Fruit fly (Drosophila melanogaster) whole organism, embryonic: ENCODE measurements around the gene HP5.

Source experiments
- Atf6 ChIP-seq: fragments of 200-800 bp; sonication (Bioruptor generic); IDR thresholded peaks from 2 replicates; pipeline ENCODE4 v1.3.6; 2022; ENCODE audit warnings: missing biosample characterization, missing genetic modification characterization
- Bgb ChIP-seq: fragments of 200-800 bp; sonication (Bioruptor generic); IDR thresholded peaks from 2 replicates; pipeline ENCODE4 v1.3.6; 2022; ENCODE audit warnings: missing biosample characterization, missing genetic modification characterization; ENCODE audit not compliant: partially characterized antibody
- BtbVII ChIP-seq: fragments of 200-800 bp; sonication (Bioruptor generic); optimal IDR thresholded peaks from 3 replicates; lab custom pipeline; 2017; ENCODE audit warnings: missing biosample characterization, mild to moderate bottlenecking, missing genetic modification characterization
- CG10431 ChIP-seq: fragments of 200-800 bp; sonication (Bioruptor generic); optimal IDR thresholded peaks from 3 replicates; lab custom pipeline; 2018; ENCODE audit warnings: missing biosample characterization, mild to moderate bottlenecking, missing genetic modification characterization
- CG10565 ChIP-seq: fragments of 200-800 bp; sonication (Bioruptor generic); optimal IDR thresholded peaks from 3 replicates; lab custom pipeline; 2016; ENCODE audit warnings: missing biosample characterization, mild to moderate bottlenecking, missing genetic modification characterization
- CG10959 ChIP-seq: fragments of 200-800 bp; sonication (Bioruptor generic); IDR thresholded peaks from 2 replicates; pipeline ENCODE4 v1.3.6; 2022; ENCODE audit warnings: missing biosample characterization, missing genetic modification characterization
- CG13287 ChIP-seq: fragments of 200-800 bp; sonication (Bioruptor generic); IDR thresholded peaks from 2 replicates; pipeline ENCODE4 v1.3.6; 2022; ENCODE audit warnings: missing biosample characterization, missing genetic modification characterization; ENCODE audit not compliant: partially characterized antibody
- CG14441 ChIP-seq: fragments of 200-800 bp; sonication (Bioruptor generic); IDR thresholded peaks from 2 replicates; pipeline ENCODE4 v1.3.6; 2022; ENCODE audit warnings: missing biosample characterization, missing genetic modification characterization
- CG17361 ChIP-seq: fragments of 200-800 bp; sonication (Bioruptor generic); IDR thresholded peaks from 3 replicates; pipeline ENCODE4 v1.3.6; 2022; ENCODE audit warnings: missing biosample characterization, missing genetic modification characterization
- CG17568 ChIP-seq: fragments of 200-800 bp; sonication (Bioruptor generic); optimal IDR thresholded peaks from 2 replicates; lab custom pipeline; 2018; ENCODE audit warnings: missing biosample characterization, mild to moderate bottlenecking, missing genetic modification characterization, moderate library complexity
- CG18764 ChIP-seq: fragments of 200-800 bp; sonication (Bioruptor generic); optimal IDR thresholded peaks from 3 replicates; lab custom pipeline; 2016; ENCODE audit warnings: missing biosample characterization, missing genetic modification characterization
- CG2712 ChIP-seq: fragments of 200-800 bp; optimal IDR thresholded peaks from 3 replicates; lab custom pipeline; 2019; ENCODE audit warnings: missing biosample characterization, mild to moderate bottlenecking, missing genetic modification characterization, moderate library complexity
- CG3163 ChIP-seq: fragments of 200-800 bp; sonication (Bioruptor generic); optimal IDR thresholded peaks from 3 replicates; lab custom pipeline; 2016; ENCODE audit warnings: missing biosample characterization, missing genetic modification characterization
- CG4404 ChIP-seq: fragments of 200-800 bp; sonication (Bioruptor generic); IDR thresholded peaks from 2 replicates; pipeline ENCODE4 v1.3.6; 2022; ENCODE audit warnings: missing biosample characterization, missing genetic modification characterization
- CG9797 ChIP-seq: fragments of 200-800 bp; sonication (Bioruptor generic); optimal IDR thresholded peaks from 3 replicates; lab custom pipeline; 2018; ENCODE audit warnings: missing biosample characterization, mild to moderate bottlenecking, missing genetic modification characterization
- CG9932 ChIP-seq: fragments of 200-800 bp; sonication (Bioruptor generic); IDR thresholded peaks from 2 replicates; pipeline ENCODE4 v1.3.6; 2022; ENCODE audit warnings: missing biosample characterization, missing genetic modification characterization
- D19A ChIP-seq: fragments of 200-800 bp; optimal IDR thresholded peaks from 3 replicates; lab custom pipeline; 2019; ENCODE audit warnings: missing biosample characterization, mild to moderate bottlenecking, missing genetic modification characterization, moderate library complexity
- Dbx ChIP-seq: fragments of 200-800 bp; sonication (Bioruptor generic); IDR thresholded peaks from 3 replicates; pipeline ENCODE4 v1.3.6; 2022; ENCODE audit warnings: missing biosample characterization, missing genetic modification characterization
- Doc3 ChIP-seq: fragments of 200-800 bp; sonication (Bioruptor generic); IDR thresholded peaks from 3 replicates; pipeline ENCODE4 v1.3.6; 2022; ENCODE audit warnings: missing biosample characterization, missing genetic modification characterization; ENCODE audit not compliant: partially characterized antibody
- Dp ChIP-seq: fragments of 200-800 bp; sonication (Bioruptor generic); optimal IDR thresholded peaks from 2 replicates; lab custom pipeline; 2018; ENCODE audit warnings: missing biosample characterization, mild to moderate bottlenecking, missing genetic modification characterization, moderate library complexity
- Dref ChIP-seq: fragments of 200-800 bp; sonication (Bioruptor generic); IDR thresholded peaks from 2 replicates; pipeline ENCODE4 v1.3.6; 2022; ENCODE audit warnings: missing biosample characterization, missing genetic modification characterization
- Jarid2 ChIP-seq: fragments of 200-800 bp; sonication (Bioruptor generic); optimal IDR thresholded peaks from 3 replicates; lab custom pipeline; 2017; ENCODE audit warnings: mild to moderate bottlenecking, missing biosample characterization, missing genetic modification reagents, missing genetic modification characterization
- NC2α ChIP-seq: fragments of 200-800 bp; sonication (Bioruptor generic); optimal IDR thresholded peaks from 2 replicates; lab custom pipeline; 2016; ENCODE audit warnings: missing biosample characterization, missing genetic modification characterization
- Nf-YB ChIP-seq: fragments of 200-800 bp; sonication (Bioruptor generic); optimal IDR thresholded peaks from 3 replicates; lab custom pipeline; 2019; ENCODE audit warnings: missing biosample characterization, mild to moderate bottlenecking, missing genetic modification characterization, moderate library complexity
- Sin3A ChIP-seq: fragments of >200 bp; optimal IDR thresholded peaks from 2 replicates; lab custom pipeline; 2018
- Spps ChIP-seq: fragments of 200-800 bp; sonication (Bioruptor generic); optimal IDR thresholded peaks from 2 replicates; lab custom pipeline; 2018; ENCODE audit warnings: missing biosample characterization, mild to moderate bottlenecking, missing genetic modification characterization
- ase ChIP-seq: fragments of 200-800 bp; sonication (Bioruptor generic); IDR thresholded peaks from 3 replicates; pipeline ENCODE4 v1.3.6; 2022; ENCODE audit warnings: missing biosample characterization, missing genetic modification characterization
- az2 ChIP-seq: fragments of 200-800 bp; sonication (Bioruptor generic); optimal IDR thresholded peaks from 3 replicates; lab custom pipeline; 2016; ENCODE audit warnings: missing biosample characterization, missing genetic modification characterization
- bab2 ChIP-seq: fragments of 200-800 bp; sonication (Bioruptor generic); optimal IDR thresholded peaks from 2 replicates; lab custom pipeline; 2016; ENCODE audit warnings: missing biosample characterization, missing genetic modification characterization
- btn ChIP-seq: fragments of 200-800 bp; sonication (Bioruptor generic); optimal IDR thresholded peaks from 2 replicates; lab custom pipeline; 2016; ENCODE audit warnings: missing biosample characterization, missing genetic modification characterization
- cato ChIP-seq: fragments of 200-800 bp; sonication (Bioruptor generic); optimal IDR thresholded peaks from 2 replicates; lab custom pipeline; 2016; ENCODE audit warnings: missing biosample characterization, missing genetic modification characterization, borderline replicate concordance
- chinmo ChIP-seq: fragments of 200-800 bp; sonication (Bioruptor generic); IDR thresholded peaks from 4 replicates; pipeline ENCODE4 v1.3.6; 2022; ENCODE audit warnings: missing biosample characterization, missing genetic modification characterization; ENCODE audit not compliant: partially characterized antibody
- cwo ChIP-seq: fragments of 200-800 bp; sonication (Bioruptor generic); optimal IDR thresholded peaks from 3 replicates; lab custom pipeline; 2017; ENCODE audit warnings: missing biosample characterization, missing genetic modification characterization, mild to moderate bottlenecking, moderate library complexity, missing genetic modification reagents
- gcm2 ChIP-seq: fragments of 200-800 bp; sonication (Bioruptor generic); optimal IDR thresholded peaks from 2 replicates; lab custom pipeline; 2016; ENCODE audit warnings: missing biosample characterization, missing genetic modification characterization
- grau ChIP-seq: fragments of 200-800 bp; optimal IDR thresholded peaks from 3 replicates; lab custom pipeline; 2019; ENCODE audit warnings: missing biosample characterization, mild to moderate bottlenecking, missing genetic modification characterization, moderate library complexity
- gsb ChIP-seq: fragments of 200-800 bp; sonication (Bioruptor generic); IDR thresholded peaks from 2 replicates; pipeline ENCODE4 v1.3.6; 2022; ENCODE audit warnings: missing biosample characterization, missing genetic modification characterization
- gsb-n ChIP-seq: fragments of 200-800 bp; sonication (Bioruptor generic); optimal IDR thresholded peaks from 3 replicates; lab custom pipeline; 2018; ENCODE audit warnings: missing biosample characterization, mild to moderate bottlenecking, missing genetic modification characterization
- hbn ChIP-seq: fragments of 200-800 bp; sonication (Bioruptor generic); IDR thresholded peaks from 2 replicates; pipeline ENCODE4 v1.3.6; 2022; ENCODE audit warnings: missing biosample characterization, missing genetic modification characterization; ENCODE audit not compliant: partially characterized antibody
- her ChIP-seq: fragments of 200-800 bp; sonication (Bioruptor generic); optimal IDR thresholded peaks from 2 replicates; lab custom pipeline; 2016; ENCODE audit warnings: missing biosample characterization, missing genetic modification characterization
- hth ChIP-seq: fragments of >200 bp; optimal IDR thresholded peaks from 2 replicates; lab custom pipeline; 2017; ENCODE audit warnings: inconsistent platforms
- ind ChIP-seq: fragments of 200-800 bp; sonication (Bioruptor generic); optimal IDR thresholded peaks from 3 replicates; lab custom pipeline; 2016; ENCODE audit warnings: missing biosample characterization, missing genetic modification characterization
- kay ChIP-seq: fragments of 200-800 bp; sonication (Bioruptor generic); optimal IDR thresholded peaks from 2 replicates; lab custom pipeline; 2016; ENCODE audit warnings: missing biosample characterization, missing genetic modification characterization
- lab ChIP-seq: fragments of 200-800 bp; sonication (Bioruptor generic); optimal IDR thresholded peaks from 3 replicates; lab custom pipeline; 2017; ENCODE audit warnings: missing biosample characterization, missing genetic modification characterization, mild to moderate bottlenecking, moderate library complexity, missing genetic modification reagents
- onecut ChIP-seq: fragments of 200-800 bp; sonication (Bioruptor generic); IDR thresholded peaks from 2 replicates; pipeline ENCODE4 v1.3.6; 2022; ENCODE audit warnings: missing biosample characterization, missing genetic modification characterization
- otp ChIP-seq: fragments of 200-800 bp; sonication (Bioruptor generic); IDR thresholded peaks from 3 replicates; pipeline ENCODE4, ENCODE4 v1.3.6; 2022; ENCODE audit warnings: missing biosample characterization, missing genetic modification characterization
- pb ChIP-seq: fragments of 200-800 bp; sonication (Bioruptor generic); optimal IDR thresholded peaks from 3 replicates; lab custom pipeline; 2016; ENCODE audit warnings: missing biosample characterization, missing genetic modification characterization
- peb ChIP-seq: fragments of 200-800 bp; sonication (Bioruptor generic); IDR thresholded peaks from 2 replicates; pipeline ENCODE4 v1.3.6; 2022; ENCODE audit warnings: missing biosample characterization, missing genetic modification characterization
- pzg ChIP-seq: fragments of 200-800 bp; sonication (Bioruptor generic); optimal IDR thresholded peaks from 3 replicates; lab custom pipeline; 2018; ENCODE audit warnings: missing biosample characterization, mild to moderate bottlenecking, missing genetic modification characterization, moderate library complexity
- tup ChIP-seq: fragments of 200-800 bp; sonication (Bioruptor generic); optimal IDR thresholded peaks from 2 replicates; lab custom pipeline; 2016; ENCODE audit warnings: missing biosample characterization, mild to moderate bottlenecking, missing genetic modification characterization, moderate library complexity
- tx ChIP-seq: fragments of 200-800 bp; sonication (Bioruptor generic); optimal IDR thresholded peaks from 2 replicates; lab custom pipeline; 2016; ENCODE audit warnings: missing biosample characterization, missing genetic modification characterization
- usp ChIP-seq: fragments of >200 bp; optimal IDR thresholded peaks from 2 replicates; lab custom pipeline; 2017; ENCODE audit warnings: missing biosample characterization, missing genetic modification characterization
- wdn ChIP-seq: fragments of 200-800 bp; sonication (Bioruptor generic); IDR thresholded peaks from 2 replicates; pipeline ENCODE4 v1.3.6; 2022; ENCODE audit warnings: missing biosample characterization, missing genetic modification characterization

Gene HP5

dm6 chrX:11451027-11451572, 3.5 kb upstream of the HP5 start (continued):
- TF ChIP-seq peb (GFP tag; lab: Robert Waterston, UW) (no peak), Dbx (peak; percentile 33; the same call in 1 of the 3 replicates), gcm2 (GFP tag; lab: Kevin White, UChicago) (no peak), CG3163 (GFP tag; lab: Kevin White, UChicago) (peak; percentile 1), otp (GFP tag; lab: Robert Waterston, UW) (no peak), cwo (peak; percentile 19), D19A (no peak), CG18764 (GFP tag; lab: Kevin White, UChicago) (no peak), onecut (GFP tag; lab: Robert Waterston, UW) (peak; percentile 45), pb (no peak), cato (no peak), ase (GFP tag; lab: Robert Waterston, UW) (peak; percentile 54; the same call in 2 of the 3 replicates), pzg (no peak), CG2712 (tag; lab: Kevin White, UChicago) (peak; percentile 43), Sin3A (no peak), Dref (GFP tag; lab: Robert Waterston, UW) (no peak), CG4404 (0 out of 2 replicates have a peak, but pooled peaks have one; percentile 33), CG14441 (GFP tag; lab: Robert Waterston, UW) (peak; percentile 74), chinmo (GFP tag; lab: Robert Waterston, UW) (no peak), NC2α (GFP tag; lab: Kevin White, UChicago) (no peak), CG10431 (GFP tag; lab: Kevin White, UChicago) (no peak), grau (tag; lab: Kevin White, UChicago) (peak; percentile 82), CG17361 (GFP tag; lab: Robert Waterston, UW) (no peak), tup (GFP tag; lab: Kevin White, UChicago) (no peak), Nf-YB (GFP tag; lab: Kevin White, UChicago) (no peak), tx (GFP tag; lab: Kevin White, UChicago) (no peak), kay (GFP tag; lab: Kevin White, UChicago) (peak; percentile 7), az2 (GFP tag; lab: Kevin White, UChicago) (peak; percentile 17), BtbVII (GFP tag; lab: Kevin White, UChicago) (peak; percentile 19), Atf6 (GFP tag; lab: Robert Waterston, UW) (peak; percentile 67), CG13287 (GFP tag; lab: Robert Waterston, UW) (no peak), wdn (no peak), lab (GFP tag; lab: Kevin White, UChicago) (peak; percentile 60), ind (GFP tag; lab: Kevin White, UChicago) (peak; percentile 56), hbn (no peak), Dp (GFP tag; lab: Kevin White, UChicago) (no peak), Jarid2 (GFP tag; lab: Kevin White, UChicago) (peak; percentile 10), bab2 (no peak), her (GFP tag; lab: Kevin White, UChicago) (peak; percentile 40), Bgb (GFP tag; lab: Robert Waterston, UW) (no peak), btn (no peak), CG10959 (no peak), CG17568 (no peak), Spps (tag; lab: Kevin White, UChicago) (no peak), CG9932 (GFP tag; lab: Robert Waterston, UW) (peak; percentile 80), usp (no peak), gsb-n (tag; lab: Kevin White, UChicago) (no peak), hth (lab: Kevin White, UChicago) (no peak), CG9797 (GFP tag; lab: Kevin White, UChicago) (no peak), gsb (GFP tag; lab: Robert Waterston, UW) (peak; percentile 36; the same call in 1 of the 2 replicates), CG10565 (no peak), Doc3 (GFP tag; lab: Robert Waterston, UW) (no peak)
